Fruit fly (Drosophila melanogaster): ENCODE results near the gene CG5946.

The CG5946 gene

dm6 chr3L:11822446-11823334 lies 615 bp upstream of the CG5946 start, which contains the start of gene RpL10Ab (continued):
- TF ChIP-seq lilli (GFP tag; optimal IDR thresholded peaks at IDR 0.05), result no peak
- TF ChIP-seq Sox100B (GFP tag; optimal IDR thresholded peaks at IDR 0.05), result peak; percentile 59
- peak; percentile 51; the same call in 1 of the 3 replicates for TF ChIP-seq CG6175 (GFP tag; IDR thresholded peaks at IDR 0.05)
- TF ChIP-seq CG14965 (GFP tag; optimal IDR thresholded peaks at IDR 0.05; ENCODE audit: borderline replicate concordance), result no peak
- TF ChIP-seq zf30C (GFP tag; optimal IDR thresholded peaks at IDR 0.05), result no peak
- TF ChIP-seq CG14710 (tag; optimal IDR thresholded peaks at IDR 0.05), result peak; percentile 71
- no peak for TF ChIP-seq pan (optimal IDR thresholded peaks at IDR 0.05)
- TF ChIP-seq pan (GFP tag; optimal IDR thresholded peaks at IDR 0.05 in 1 of 2, IDR thresholded peaks at IDR 0.05 in 1 of 2), result peak in 1 of 2 experiments; percentile 64
- TF ChIP-seq CG11093 (GFP tag; IDR thresholded peaks at IDR 0.05), result peak; percentile 48; the same call in 1 of the 3 replicates
- TF ChIP-seq abd-A (tag; optimal IDR thresholded peaks at IDR 0.05), result no peak
- TF ChIP-seq CG3407 (GFP tag; optimal IDR thresholded peaks at IDR 0.05), result peak; percentile 36
- peak; percentile 49; the same call in 1 of the 3 replicates for TF ChIP-seq ken (GFP tag; IDR thresholded peaks at IDR 0.05)
- TF ChIP-seq CG14667 (GFP tag; IDR thresholded peaks at IDR 0.05), result peak; percentile 59; the same call in 1 of the 2 replicates
- TF ChIP-seq Ets97D (GFP tag; optimal IDR thresholded peaks at IDR 0.05), result peak; percentile 97
- TF ChIP-seq ssp (GFP tag; IDR thresholded peaks at IDR 0.05), result peak; percentile 73
- TF ChIP-seq CG17186 (GFP tag; optimal IDR thresholded peaks at IDR 0.05), result peak; percentile 45
- peak; percentile 82 for TF ChIP-seq lab (GFP tag; optimal IDR thresholded peaks at IDR 0.05)
- no peak for TF ChIP-seq eve (GFP tag; optimal IDR thresholded peaks at IDR 0.05)
- TF ChIP-seq Bgb (GFP tag; IDR thresholded peaks at IDR 0.05; ENCODE audit: partially characterized antibody), result peak; percentile 92
- TF ChIP-seq CG4282 (GFP tag; optimal IDR thresholded peaks at IDR 0.05), result peak; percentile 5
- peak; percentile 50 for TF ChIP-seq CG17802 (tag; optimal IDR thresholded peaks at IDR 0.05)
- TF ChIP-seq Taf1 (GFP tag; IDR thresholded peaks at IDR 0.05), result 0 out of 2 replicates have a peak, but pooled peaks have one; percentile 6
- 0 out of 2 replicates have a peak, but pooled peaks have one; percentile 37 for TF ChIP-seq E2f2 (GFP tag; IDR thresholded peaks at IDR 0.05)
- TF ChIP-seq pnt (GFP tag; optimal IDR thresholded peaks at IDR 0.05), result no peak
- TF ChIP-seq CG10462 (GFP tag; optimal IDR thresholded peaks at IDR 0.05), result no peak
- no peak for TF ChIP-seq cad (GFP tag; optimal IDR thresholded peaks at IDR 0.05)
- peak; percentile 59 for TF ChIP-seq Rx (GFP tag; IDR thresholded peaks at IDR 0.05)
- TF ChIP-seq CG5180 (GFP tag; optimal IDR thresholded peaks at IDR 0.05), result no peak
- TF ChIP-seq en (GFP tag; optimal IDR thresholded peaks at IDR 0.05), result peak; percentile 1
- TF ChIP-seq CG3163 (GFP tag; optimal IDR thresholded peaks at IDR 0.05), result peak; percentile 2
- TF ChIP-seq MESR4 (GFP tag; optimal IDR thresholded peaks at IDR 0.05), result peak; percentile 99
- TF ChIP-seq HLH54F (GFP tag; optimal IDR thresholded peaks at IDR 0.05), result peak; percentile 32
- no peak for TF ChIP-seq sima (GFP tag; optimal IDR thresholded peaks at IDR 0.05)
- TF ChIP-seq Atf3 (GFP tag; optimal IDR thresholded peaks at IDR 0.05), result peak; percentile 14
- peak; percentile 80; the same call in 2 of the 3 replicates for TF ChIP-seq dysf (GFP tag; IDR thresholded peaks at IDR 0.05)
- TF ChIP-seq cas (GFP tag; IDR thresholded peaks at IDR 0.05), result peak; percentile 56; the same call in 1 of the 2 replicates
- TF ChIP-seq onecut (GFP tag; IDR thresholded peaks at IDR 0.05), result peak; percentile 77
- no peak for TF ChIP-seq fu2 (GFP tag; optimal IDR thresholded peaks at IDR 0.05)
- peak; percentile 54 for TF ChIP-seq scrt (GFP tag; optimal IDR thresholded peaks at IDR 0.05)
- no peak for TF ChIP-seq gsb (GFP tag; IDR thresholded peaks at IDR 0.05)
- TF ChIP-seq CG7839 (tag; optimal IDR thresholded peaks at IDR 0.05), result peak; percentile 49
- TF ChIP-seq sim (GFP tag; IDR thresholded peaks at IDR 0.05), result no peak
- TF ChIP-seq fd96Cb (tag; optimal IDR thresholded peaks at IDR 0.05), result peak; percentile 26
- TF ChIP-seq knrl (GFP tag; IDR thresholded peaks at IDR 0.05; ENCODE audit: partially characterized antibody), result peak; percentile 82
- peak; percentile 16 for TF ChIP-seq CG8089 (GFP tag; optimal IDR thresholded peaks at IDR 0.05)
- TF ChIP-seq CG10565 (GFP tag; optimal IDR thresholded peaks at IDR 0.05), result no peak
- peak; percentile 48 for TF ChIP-seq grau (tag; optimal IDR thresholded peaks at IDR 0.05)
- peak; percentile 60 for TF ChIP-seq CG4424 (GFP tag; optimal IDR thresholded peaks at IDR 0.05)
- no peak for TF ChIP-seq fd102C (GFP tag; optimal IDR thresholded peaks at IDR 0.05)

All from whole organism, embryonic.